Worm (Caenorhabditis elegans): ENCODE data around the gene R107.5.

Gene R107.5

ce11 chrIII:9053740-9054252 lies at the start of gene R107.5 (continued):
- TF ChIP-seq ama-1 (optimal IDR thresholded peaks at IDR 0.05) (no peak), tlp-1 (tag; optimal IDR thresholded peaks at IDR 0.05) (peak; percentile 22), hpl-2 (GFP tag; optimal IDR thresholded peaks at IDR 0.05) (no peak), nhr-47 (tag; optimal IDR thresholded peaks at IDR 0.05) (peak; percentile 95), nhr-77 (tag; optimal IDR thresholded peaks at IDR 0.05) (peak; percentile 68), nhr-84 (tag; optimal IDR thresholded peaks at IDR 0.05) (no peak), C34B4.2 (tag; optimal IDR thresholded peaks at IDR 0.05) (peak; percentile 40), sox-4 (tag; optimal IDR thresholded peaks at IDR 0.05) (peak; percentile 22), nhr-71 (tag; optimal IDR thresholded peaks at IDR 0.05) (peak; percentile 98), lin-15B (tag; optimal IDR thresholded peaks at IDR 0.05) (peak; percentile 40), nhr-90 (tag; optimal IDR thresholded peaks at IDR 0.05; ENCODE audit: poor library complexity) (peak; percentile 94), nhr-20 (tag; optimal IDR thresholded peaks at IDR 0.05) (peak; percentile 98), isw-1 (GFP tag; IDR thresholded peaks at IDR 0.05) (peak; percentile 75), lin-39 (tag; optimal IDR thresholded peaks at IDR 0.05) (no peak), ets-5 (GFP tag; IDR thresholded peaks at IDR 0.05) (no peak), mep-1 (tag; optimal IDR thresholded peaks at IDR 0.05) (peak; percentile 94), hlh-4 (tag; optimal IDR thresholded peaks at IDR 0.05) (no peak), snpc-4 (tag; optimal IDR thresholded peaks at IDR 0.05) (peak; percentile 65), vab-15 (tag; optimal IDR thresholded peaks at IDR 0.05) (no peak), pqm-1 (tag; optimal IDR thresholded peaks at IDR 0.05) (peak; percentile 41), nhr-237 (tag; optimal IDR thresholded peaks at IDR 0.05) (peak; percentile 93), lin-35 (GFP tag; optimal IDR thresholded peaks at IDR 0.05) (peak; percentile 82 to 88), grh-1 (GFP tag; IDR thresholded peaks at IDR 0.05) (peak; percentile 91), xbp-1 (tag; optimal IDR thresholded peaks at IDR 0.05) (peak; percentile 86), ceh-8 (GFP tag; optimal IDR thresholded peaks at IDR 0.05) (peak; percentile 75), C16A3.4 (tag; optimal IDR thresholded peaks at IDR 0.05) (peak; percentile 83), ceh-82 (tag; optimal IDR thresholded peaks at IDR 0.05) (peak; percentile 66 to 88 (median 88)), ceh-90 (tag; optimal IDR thresholded peaks at IDR 0.05) (no peak), irx-1 (tag; optimal IDR thresholded peaks at IDR 0.05) (peak; percentile 83), fkh-4 (tag; optimal IDR thresholded peaks at IDR 0.05; ENCODE audit: borderline replicate concordance) (no peak), zip-4 (GFP tag; optimal IDR thresholded peaks at IDR 0.05) (peak; percentile 76), jun-1 (tag; optimal IDR thresholded peaks at IDR 0.05) (peak; percentile 91), unc-86 (tag; optimal IDR thresholded peaks at IDR 0.05) (peak; percentile 83)

ce11 chrIII:9101212-9101611 lies 47.6 kb upstream of the R107.5 start, which contains the start of gene ZK507.1:
Gene ZK507.1 (minus strand): TSS chrIII:9101312.
- TF ChIP-seq mef-2 (tag; optimal IDR thresholded peaks at IDR 0.05) (no peak), rnt-1 (tag; optimal IDR thresholded peaks at IDR 0.05) (no peak), ceh-82 (tag; optimal IDR thresholded peaks at IDR 0.05) (no peak), unc-62 (GFP tag; optimal IDR thresholded peaks at IDR 0.05) (no peak), dpl-1 (GFP tag; optimal IDR thresholded peaks at IDR 0.05) (no peak), C16A3.4 (tag; optimal IDR thresholded peaks at IDR 0.05) (no peak), nhr-84 (tag; optimal IDR thresholded peaks at IDR 0.05) (no peak), nhr-28 (tag; optimal IDR thresholded peaks at IDR 0.05) (no peak), pag-3 (tag; optimal IDR thresholded peaks at IDR 0.05; ENCODE audit: borderline replicate concordance, insufficient read depth) (no peak), nhr-47 (tag; optimal IDR thresholded peaks at IDR 0.05) (no peak), dsc-1 (tag; optimal IDR thresholded peaks at IDR 0.05) (no peak), elt-2 (tag; optimal IDR thresholded peaks at IDR 0.05) (no peak), unc-86 (tag; optimal IDR thresholded peaks at IDR 0.05) (no peak), aha-1 (tag; optimal IDR thresholded peaks at IDR 0.05) (no peak)

Data from whole organism, L1 larva.